Worm (Caenorhabditis elegans): ENCODE results near the gene rpt-3.

rpt-3 gene

ce11 chrIII:6453665-6454064 is 35.9 kb upstream of the rpt-3 start:
- TF ChIP-seq flt-1 (GFP tag; IDR thresholded peaks at IDR 0.05) (peak; percentile 74), ref-1 (GFP tag; conservative IDR thresholded peaks at IDR 0.05) (0 out of 2 replicates have a peak, but pooled peaks have one; percentile 34), ztf-29 (GFP tag; IDR thresholded peaks at IDR 0.05) (peak; percentile 74), klf-2 (GFP tag; conservative IDR thresholded peaks at IDR 0.05) (no peak), cog-1 (tag; optimal IDR thresholded peaks at IDR 0.05) (peak; percentile 74), ztf-23 (GFP tag; IDR thresholded peaks at IDR 0.05) (peak; percentile 85), tab-1 (GFP tag; IDR thresholded peaks at IDR 0.05) (peak; percentile 62; the same call in 1 of the 2 replicates), med-1 (GFP tag; optimal IDR thresholded peaks at IDR 0.05; ENCODE audit: insufficient read depth) (peak; percentile 35), T22C8.4 (GFP tag; IDR thresholded peaks at IDR 0.05) (0 out of 2 replicates have a peak, but pooled peaks have one; percentile 36)

DNA sequence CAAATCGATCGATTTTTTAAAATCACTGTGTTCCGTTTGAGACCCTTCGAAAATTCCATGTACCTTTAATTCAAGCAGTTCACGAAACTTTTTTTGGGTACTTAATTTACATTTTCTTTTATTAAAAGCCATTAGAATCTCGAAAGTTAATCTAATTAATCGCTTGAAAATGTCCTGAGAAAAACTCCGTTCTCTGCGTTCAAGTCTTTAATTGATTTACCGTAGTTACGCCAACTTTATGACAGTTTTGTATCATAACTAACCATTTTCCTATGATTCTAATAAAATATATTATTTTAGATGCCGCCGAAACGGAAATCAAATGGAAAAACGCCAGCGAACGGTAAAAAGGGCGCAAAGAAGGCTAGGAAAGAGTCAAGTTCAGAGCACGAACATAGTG is 35.4 kb upstream of the rpt-3 start, which contains the start of gene jhdm-1:
TSS of gene jhdm-1 (plus strand) at position 301 of the 400 bp plus-strand sequence.
- TF ChIP-seq tab-1 (GFP tag; IDR thresholded peaks at IDR 0.05), result no peak
- TF ChIP-seq T22C8.4 (GFP tag; IDR thresholded peaks at IDR 0.05), result no peak
- TF ChIP-seq flt-1 (GFP tag; IDR thresholded peaks at IDR 0.05), result no peak
- TF ChIP-seq cog-1 (tag; optimal IDR thresholded peaks at IDR 0.05), result no peak
- no peak for TF ChIP-seq ref-1 (GFP tag; conservative IDR thresholded peaks at IDR 0.05)
- TF ChIP-seq ztf-29 (GFP tag; IDR thresholded peaks at IDR 0.05), result no peak
- no peak for TF ChIP-seq ztf-23 (GFP tag; IDR thresholded peaks at IDR 0.05)
- TF ChIP-seq med-1 (GFP tag; optimal IDR thresholded peaks at IDR 0.05; ENCODE audit: insufficient read depth), result no peak
- no peak for TF ChIP-seq klf-2 (GFP tag; conservative IDR thresholded peaks at IDR 0.05)

DNA sequence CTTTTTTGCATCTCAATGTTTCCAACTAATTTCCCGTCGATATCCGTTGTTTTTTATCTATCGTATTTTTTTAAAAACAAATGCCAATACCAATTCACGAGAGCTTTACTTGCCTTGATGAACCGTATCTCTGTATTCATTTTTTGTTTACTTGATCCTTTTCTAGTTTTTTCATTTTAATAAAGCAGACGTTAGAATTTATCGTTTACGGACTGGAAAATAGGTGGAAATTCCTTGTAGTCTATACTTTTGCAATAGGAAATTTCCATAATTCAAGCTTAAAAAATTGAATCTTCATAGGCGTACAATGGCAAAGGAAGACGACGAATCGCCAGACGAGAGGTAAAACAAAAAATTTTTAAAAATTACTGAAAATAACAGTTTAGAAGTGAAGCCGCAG is 29.8 kb upstream of the rpt-3 start, which contains the start of gene algn-1:
TSS of gene algn-1 (plus strand) at position 301 of the 400 bp plus-strand sequence.
- TF ChIP-seq med-1 (GFP tag; optimal IDR thresholded peaks at IDR 0.05; ENCODE audit: insufficient read depth) (no peak), tab-1 (GFP tag; IDR thresholded peaks at IDR 0.05) (no peak), klf-2 (GFP tag; conservative IDR thresholded peaks at IDR 0.05) (no peak), T22C8.4 (GFP tag; IDR thresholded peaks at IDR 0.05) (no peak), ref-1 (GFP tag; conservative IDR thresholded peaks at IDR 0.05) (no peak), cog-1 (tag; optimal IDR thresholded peaks at IDR 0.05) (no peak), ztf-23 (GFP tag; IDR thresholded peaks at IDR 0.05) (no peak), flt-1 (GFP tag; IDR thresholded peaks at IDR 0.05) (no peak), ztf-29 (GFP tag; IDR thresholded peaks at IDR 0.05) (no peak)

ce11 chrIII:6462610-6463009 is 27.0 kb upstream of the rpt-3 start, which contains the start of gene T26A5.8:
Gene T26A5.8 (minus strand): TSS chrIII:6462856.
- TF ChIP-seq tab-1 (GFP tag; IDR thresholded peaks at IDR 0.05), result no peak
- TF ChIP-seq klf-2 (GFP tag; conservative IDR thresholded peaks at IDR 0.05), result no peak
- TF ChIP-seq med-1 (GFP tag; optimal IDR thresholded peaks at IDR 0.05; ENCODE audit: insufficient read depth), result no peak
- TF ChIP-seq ztf-23 (GFP tag; IDR thresholded peaks at IDR 0.05), result no peak
- TF ChIP-seq ztf-29 (GFP tag; IDR thresholded peaks at IDR 0.05), result no peak
- TF ChIP-seq ref-1 (GFP tag; conservative IDR thresholded peaks at IDR 0.05), result no peak
- no peak for TF ChIP-seq T22C8.4 (GFP tag; IDR thresholded peaks at IDR 0.05)
- TF ChIP-seq cog-1 (tag; optimal IDR thresholded peaks at IDR 0.05), result no peak
- no peak for TF ChIP-seq flt-1 (GFP tag; IDR thresholded peaks at IDR 0.05)

DNA sequence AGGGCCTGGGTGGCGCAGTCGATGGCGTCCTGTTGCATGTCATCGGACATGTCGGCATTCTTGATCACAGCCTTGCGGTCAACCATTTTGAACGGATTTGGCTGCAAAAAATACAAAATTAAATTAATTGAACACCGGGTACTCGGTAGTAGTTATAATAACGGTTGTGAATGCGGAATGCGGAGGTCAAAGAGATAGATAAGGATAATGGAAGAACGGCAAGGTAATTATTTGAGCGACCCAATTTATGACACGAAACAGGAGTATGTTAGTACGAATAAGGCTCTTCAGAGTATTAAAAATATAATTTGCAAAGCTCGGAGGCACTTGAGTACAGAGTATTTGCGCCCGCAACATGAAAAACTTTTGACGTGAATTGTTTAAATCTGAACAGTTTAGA is 25.9 kb upstream of the rpt-3 start, which contains the start of gene dlc-1:
TSS of gene dlc-1 (minus strand) at position 101 of the 400 bp plus-strand sequence.
- TF ChIP-seq ztf-23 (GFP tag; IDR thresholded peaks at IDR 0.05) (no peak), flt-1 (GFP tag; IDR thresholded peaks at IDR 0.05) (no peak), med-1 (GFP tag; optimal IDR thresholded peaks at IDR 0.05; ENCODE audit: insufficient read depth) (no peak)

ce11 chrIII:6464113-6464571 is 25.5 kb upstream of the rpt-3 start:
- TF ChIP-seq ztf-29 (GFP tag; IDR thresholded peaks at IDR 0.05) (peak; percentile 52; the same call in 1 of the 2 replicates), T22C8.4 (GFP tag; IDR thresholded peaks at IDR 0.05) (no peak), cog-1 (tag; optimal IDR thresholded peaks at IDR 0.05) (no peak), ref-1 (GFP tag; conservative IDR thresholded peaks at IDR 0.05) (no peak), tab-1 (GFP tag; IDR thresholded peaks at IDR 0.05) (no peak), ztf-23 (GFP tag; IDR thresholded peaks at IDR 0.05) (0 out of 2 replicates have a peak, but pooled peaks have one; percentile 6), klf-2 (GFP tag; conservative IDR thresholded peaks at IDR 0.05) (no peak), med-1 (GFP tag; optimal IDR thresholded peaks at IDR 0.05; ENCODE audit: insufficient read depth) (no peak), flt-1 (GFP tag; IDR thresholded peaks at IDR 0.05) (no peak)

DNA sequence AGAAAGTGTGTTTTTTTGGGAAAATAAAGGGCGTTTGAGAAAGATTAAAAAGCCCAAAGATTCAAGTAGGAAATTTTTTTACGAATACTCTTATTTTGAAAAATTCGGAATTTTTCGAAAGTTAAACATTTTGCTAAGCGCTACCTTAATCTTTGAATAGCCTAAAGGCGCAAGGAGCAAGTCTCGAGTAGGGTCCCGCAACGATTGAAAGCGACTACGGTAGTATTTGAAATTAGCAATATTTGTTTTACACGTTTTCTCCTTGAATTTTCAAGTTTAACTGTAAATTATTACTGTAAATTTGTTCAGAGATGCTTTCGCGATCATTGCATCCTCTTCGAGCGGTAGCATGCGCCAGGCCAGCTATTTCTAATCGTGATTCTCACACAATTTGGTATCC is 24.7 kb upstream of the rpt-3 start, which contains the start of gene nduf-2.2:
TSS of gene nduf-2.2 (plus strand) at position 310 of the 400 bp plus-strand sequence.
- no peak for TF ChIP-seq T22C8.4 (GFP tag; IDR thresholded peaks at IDR 0.05)
- no peak for TF ChIP-seq cog-1 (tag; optimal IDR thresholded peaks at IDR 0.05)
- TF ChIP-seq ztf-29 (GFP tag; IDR thresholded peaks at IDR 0.05), result no peak
- TF ChIP-seq ztf-23 (GFP tag; IDR thresholded peaks at IDR 0.05), result no peak
- no peak for TF ChIP-seq klf-2 (GFP tag; conservative IDR thresholded peaks at IDR 0.05)
- no peak for TF ChIP-seq flt-1 (GFP tag; IDR thresholded peaks at IDR 0.05)
- TF ChIP-seq tab-1 (GFP tag; IDR thresholded peaks at IDR 0.05), result no peak
- no peak for TF ChIP-seq ref-1 (GFP tag; conservative IDR thresholded peaks at IDR 0.05)
- no peak for TF ChIP-seq med-1 (GFP tag; optimal IDR thresholded peaks at IDR 0.05; ENCODE audit: insufficient read depth)

ce11 chrIII:6467005-6467404 is 22.6 kb upstream of the rpt-3 start, which contains the start of gene T26A5.2:
Gene T26A5.2 (plus strand): TSS chrIII:6467305.
- TF ChIP-seq ref-1 (GFP tag; conservative IDR thresholded peaks at IDR 0.05) (no peak), klf-2 (GFP tag; conservative IDR thresholded peaks at IDR 0.05) (no peak), T22C8.4 (GFP tag; IDR thresholded peaks at IDR 0.05) (no peak), med-1 (GFP tag; optimal IDR thresholded peaks at IDR 0.05; ENCODE audit: insufficient read depth) (no peak), cog-1 (tag; optimal IDR thresholded peaks at IDR 0.05) (no peak), ztf-23 (GFP tag; IDR thresholded peaks at IDR 0.05) (no peak), tab-1 (GFP tag; IDR thresholded peaks at IDR 0.05) (no peak), flt-1 (GFP tag; IDR thresholded peaks at IDR 0.05) (no peak), ztf-29 (GFP tag; IDR thresholded peaks at IDR 0.05) (no peak)

DNA sequence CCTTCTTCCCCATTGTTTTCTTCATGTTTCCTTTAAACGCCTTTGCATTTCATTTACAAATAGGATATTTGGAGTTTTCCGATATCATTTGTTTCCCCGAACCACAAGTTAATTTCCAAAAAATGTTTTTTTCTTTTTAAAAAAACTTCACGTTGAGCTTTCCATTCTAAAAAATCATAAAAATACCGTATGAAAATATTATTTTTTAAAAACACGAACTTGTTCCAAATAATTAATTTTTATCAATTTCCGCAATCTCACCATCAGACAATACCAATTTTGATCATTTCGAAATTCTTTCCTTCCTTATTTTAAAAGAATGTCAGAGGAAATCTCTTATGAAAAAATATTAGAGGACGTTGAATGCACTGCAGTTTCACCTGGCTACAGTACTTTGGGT is 18.1 kb upstream of the rpt-3 start, which contains the start of gene wht-6:
TSS of gene wht-6 (plus strand) at position 301 of the 400 bp plus-strand sequence.
- TF ChIP-seq T22C8.4 (GFP tag; IDR thresholded peaks at IDR 0.05) (no peak), ref-1 (GFP tag; conservative IDR thresholded peaks at IDR 0.05) (no peak), flt-1 (GFP tag; IDR thresholded peaks at IDR 0.05) (no peak), ztf-29 (GFP tag; IDR thresholded peaks at IDR 0.05) (no peak), klf-2 (GFP tag; conservative IDR thresholded peaks at IDR 0.05) (no peak), cog-1 (tag; optimal IDR thresholded peaks at IDR 0.05) (no peak), med-1 (GFP tag; optimal IDR thresholded peaks at IDR 0.05; ENCODE audit: insufficient read depth) (no peak), tab-1 (GFP tag; IDR thresholded peaks at IDR 0.05) (no peak), ztf-23 (GFP tag; IDR thresholded peaks at IDR 0.05) (no peak)

All from whole organism, midembryonic.